Worm (Caenorhabditis elegans) whole organism, L2 larva: ENCODE results near the gene Y37H2A.14.

Experiments
- C34F6.9 ChIP-seq: fragments of 150-350 bp; optimal IDR thresholded peaks from 2 replicates; lab custom pipeline; 2014; ENCODE audit warnings: missing biosample characterization, missing genetic modification characterization
- F13H6.1 ChIP-seq: sonication (generic microtip); optimal IDR thresholded peaks from 2 replicates; lab custom pipeline; 2016; ENCODE audit warnings: missing genetic modification characterization, missing compliant biosample characterization
- R02D3.7 ChIP-seq: fragments of 150-350 bp; optimal IDR thresholded peaks from 2 replicates; lab custom pipeline; 2014; ENCODE audit warnings: missing biosample characterization, missing genetic modification characterization
- Y55F3AM.14 ChIP-seq: fragments of 200-800 bp; sonication (Bioruptor generic); optimal IDR thresholded peaks from 2 replicates; lab custom pipeline; 2018; ENCODE audit warnings: mild to moderate bottlenecking, missing genetic modification characterization, missing compliant biosample characterization
- ZK546.5 ChIP-seq: sonication (generic microtip); optimal IDR thresholded peaks from 2 replicates; lab custom pipeline; 2017; ENCODE audit warnings: missing biosample characterization, missing genetic modification characterization
- alr-1 ChIP-seq: fragments of 150-350 bp; optimal IDR thresholded peaks from 2 replicates; lab custom pipeline; 2014; ENCODE audit warnings: missing biosample characterization, missing genetic modification characterization
- aly-2 ChIP-seq: fragments of 150-350 bp; optimal IDR thresholded peaks from 2 replicates; lab custom pipeline; 2014; ENCODE audit warnings: missing biosample characterization, missing genetic modification characterization
- ama-1 ChIP-seq: fragments of 150-350 bp; optimal IDR thresholded peaks from 2 replicates; lab custom pipeline; 2018; ENCODE audit warnings: inconsistent platforms
- ceh-82 ChIP-seq: fragments of 150-350 bp; optimal IDR thresholded peaks from 2 replicates; lab custom pipeline; 2014; ENCODE audit warnings: missing biosample characterization, missing genetic modification characterization
- crh-2 ChIP-seq: sonication (generic microtip); optimal IDR thresholded peaks from 2 replicates; lab custom pipeline; 2017; ENCODE audit warnings: missing biosample characterization, missing genetic modification characterization
- dmd-4 ChIP-seq: sonication (generic microtip); optimal IDR thresholded peaks from 2 replicates; lab custom pipeline; 2017; ENCODE audit warnings: missing biosample characterization, missing genetic modification characterization
- egl-27 ChIP-seq: sonication (generic microtip); optimal IDR thresholded peaks from 3 replicates; lab custom pipeline; 2017; ENCODE audit warnings: missing biosample characterization, missing genetic modification reagents, missing genetic modification characterization
- elt-1 ChIP-seq: fragments of 150-350 bp; optimal IDR thresholded peaks from 2 replicates; lab custom pipeline; 2014; ENCODE audit warnings: missing biosample characterization, missing genetic modification characterization
- gmeb-1 ChIP-seq: fragments of 150-350 bp; optimal IDR thresholded peaks from 2 replicates; lab custom pipeline; 2014; ENCODE audit warnings: missing biosample characterization, missing genetic modification characterization
- lin-11 ChIP-seq: fragments of 150-350 bp; sonication (generic microtip); optimal IDR thresholded peaks from 2 replicates; lab custom pipeline; 2014; ENCODE audit warnings: missing biosample characterization, missing genetic modification characterization, inconsistent platforms, mixed read lengths
- lsy-2 ChIP-seq, 2 experiments: fragments of 150-350 bp in 1 of 2; sonication (generic microtip) in 1 of 2; optimal IDR thresholded peaks; 2 replicates each; lab custom pipeline; 2014 to 2017; ENCODE audit warnings: missing biosample characterization in 2 of 2, missing genetic modification characterization in 2 of 2
- mab-5 ChIP-seq: fragments of 150-350 bp; optimal IDR thresholded peaks from 2 replicates; lab custom pipeline; 2014; ENCODE audit warnings: missing biosample characterization, missing genetic modification characterization
- mbf-1 ChIP-seq: sonication (generic microtip); optimal IDR thresholded peaks from 2 replicates; lab custom pipeline; 2017; ENCODE audit warnings: missing biosample characterization, missing genetic modification characterization
- nhr-10 ChIP-seq: sonication (generic microtip); optimal IDR thresholded peaks from 2 replicates; lab custom pipeline; 2017; ENCODE audit warnings: missing biosample characterization, missing genetic modification characterization
- nhr-11 ChIP-seq: fragments of 150-350 bp; optimal IDR thresholded peaks from 2 replicates; lab custom pipeline; 2014; ENCODE audit warnings: missing biosample characterization, missing genetic modification characterization
- nhr-12 ChIP-seq: fragments of 150-350 bp; optimal IDR thresholded peaks from 2 replicates; lab custom pipeline; 2014; ENCODE audit warnings: missing biosample characterization, missing genetic modification characterization
- nhr-129 ChIP-seq: fragments of 150-350 bp; optimal IDR thresholded peaks from 2 replicates; lab custom pipeline; 2014; ENCODE audit warnings: missing biosample characterization, missing genetic modification characterization
- nhr-21 ChIP-seq: fragments of 150-350 bp; optimal IDR thresholded peaks from 2 replicates; lab custom pipeline; 2014; ENCODE audit warnings: missing biosample characterization, missing genetic modification characterization
- nhr-23 ChIP-seq: fragments of 150-350 bp; optimal IDR thresholded peaks from 2 replicates; lab custom pipeline; 2014; ENCODE audit warnings: missing biosample characterization, missing genetic modification reagents, missing genetic modification characterization
- nhr-25 ChIP-seq: fragments of 150-350 bp; sonication (generic microtip); optimal IDR thresholded peaks from 3 replicates; lab custom pipeline; 2014; ENCODE audit warnings: missing biosample characterization, missing genetic modification characterization
- nhr-6 ChIP-seq: fragments of 150-350 bp; optimal IDR thresholded peaks from 2 replicates; lab custom pipeline; 2014; ENCODE audit warnings: missing biosample characterization, missing genetic modification characterization
- nhr-77 ChIP-seq: fragments of 150-350 bp; optimal IDR thresholded peaks from 2 replicates; lab custom pipeline; 2014; ENCODE audit warnings: missing biosample characterization, missing genetic modification characterization
- peb-1 ChIP-seq: fragments of 150-350 bp; optimal IDR thresholded peaks from 2 replicates; lab custom pipeline; 2014; ENCODE audit warnings: missing biosample characterization, missing genetic modification characterization
- sem-4 ChIP-seq: fragments of 150-350 bp; optimal IDR thresholded peaks from 2 replicates; lab custom pipeline; 2014; ENCODE audit warnings: missing biosample characterization, missing genetic modification reagents, missing genetic modification characterization
- sma-3 ChIP-seq: sonication (generic microtip); optimal IDR thresholded peaks from 2 replicates; lab custom pipeline; 2016; ENCODE audit warnings: missing genetic modification reagents, missing genetic modification characterization, missing compliant biosample characterization
- sma-9 ChIP-seq, 2 experiments: fragments of 150-350 bp in 1 of 2; sonication (generic microtip) in 1 of 2; optimal IDR thresholded peaks; 2 replicates each; lab custom pipeline; 2014 to 2016; ENCODE audit warnings: missing genetic modification characterization in 2 of 2, mild to moderate bottlenecking in 1 of 2, missing biosample characterization in 1 of 2, missing compliant biosample characterization in 1 of 2, missing genetic modification reagents in 1 of 2, moderate library complexity in 1 of 2
- snpc-4 ChIP-seq: fragments of 150-350 bp; optimal IDR thresholded peaks from 2 replicates; lab custom pipeline; 2014; ENCODE audit warnings: missing biosample characterization, missing genetic modification characterization
- unc-39 ChIP-seq: fragments of 150-350 bp; optimal IDR thresholded peaks from 2 replicates; lab custom pipeline; 2014; ENCODE audit warnings: missing biosample characterization, missing genetic modification characterization
- unc-55 ChIP-seq: fragments of 150-350 bp; sonication (generic microtip); optimal IDR thresholded peaks from 3 replicates; lab custom pipeline; 2014; ENCODE audit warnings: missing biosample characterization, missing genetic modification reagents, missing genetic modification characterization
- zag-1 ChIP-seq: fragments of 150-350 bp; optimal IDR thresholded peaks from 2 replicates; lab custom pipeline; 2014; ENCODE audit warnings: missing biosample characterization, missing genetic modification characterization
- ztf-1 ChIP-seq: fragments of 200-800 bp; sonication (Bioruptor generic); conservative IDR thresholded peaks from 2 replicates; pipeline ENCODE4 v1.3.6; 2022; ENCODE audit warnings: missing genetic modification characterization, missing compliant biosample characterization
- ztf-11 ChIP-seq: sonication (generic microtip); optimal IDR thresholded peaks from 2 replicates; lab custom pipeline; 2017; ENCODE audit warnings: missing biosample characterization, missing genetic modification characterization
- ztf-4 ChIP-seq: fragments of 150-350 bp; optimal IDR thresholded peaks from 2 replicates; lab custom pipeline; 2014; ENCODE audit warnings: missing biosample characterization, missing genetic modification characterization

The Y37H2A.14 gene

DNA sequence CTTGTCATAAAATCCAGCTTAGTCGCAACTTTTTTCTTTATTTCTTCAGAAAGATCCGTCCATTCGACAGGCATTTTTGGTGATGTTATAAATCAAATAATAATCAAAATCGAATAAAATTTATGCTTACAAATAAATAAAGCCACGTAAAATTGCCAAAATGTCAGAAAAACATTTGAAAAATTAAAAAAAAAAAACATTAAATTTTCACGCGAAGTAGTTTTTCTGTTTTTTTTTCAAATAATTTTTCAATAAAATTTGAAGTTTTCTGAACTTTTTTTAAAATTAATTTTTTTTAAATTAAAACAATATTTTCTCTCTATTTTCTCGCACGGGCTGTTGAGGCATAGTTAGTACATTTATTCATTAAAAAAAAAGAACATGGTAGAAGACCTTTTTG, 35.1 kb downstream of the Y37H2A.14 start, which contains the start of gene C31G12.4:
Gene C31G12.4 (minus strand): TSS at position 101 of the 400 bp plus-strand sequence.
- TF ChIP-seq ztf-11 (tag; lab: Kevin White, UChicago), result no peak
- TF ChIP-seq egl-27 (tag; lab: Kevin White, UChicago), result no peak
- TF ChIP-seq mab-5 (tag; lab: Kevin White, UChicago), result no peak
- TF ChIP-seq ztf-1, result no peak
- no peak for TF ChIP-seq Y55F3AM.14 (GFP tag; lab: Kevin White, UChicago)
- no peak for TF ChIP-seq nhr-25 (tag; lab: Kevin White, UChicago)
- TF ChIP-seq ZK546.5 (tag; lab: Kevin White, UChicago), result no peak
- no peak for TF ChIP-seq elt-1
- TF ChIP-seq sma-3, result no peak
- TF ChIP-seq nhr-23, result no peak
- no peak for TF ChIP-seq snpc-4 (tag; lab: Kevin White, UChicago)
- TF ChIP-seq nhr-21 (tag; lab: Kevin White, UChicago), result no peak
- TF ChIP-seq R02D3.7 (tag; lab: Kevin White, UChicago), result no peak
- TF ChIP-seq nhr-11 (tag; lab: Kevin White, UChicago), result no peak
- no peak for TF ChIP-seq nhr-77
- TF ChIP-seq ceh-82 (tag; lab: Kevin White, UChicago), result no peak

DNA sequence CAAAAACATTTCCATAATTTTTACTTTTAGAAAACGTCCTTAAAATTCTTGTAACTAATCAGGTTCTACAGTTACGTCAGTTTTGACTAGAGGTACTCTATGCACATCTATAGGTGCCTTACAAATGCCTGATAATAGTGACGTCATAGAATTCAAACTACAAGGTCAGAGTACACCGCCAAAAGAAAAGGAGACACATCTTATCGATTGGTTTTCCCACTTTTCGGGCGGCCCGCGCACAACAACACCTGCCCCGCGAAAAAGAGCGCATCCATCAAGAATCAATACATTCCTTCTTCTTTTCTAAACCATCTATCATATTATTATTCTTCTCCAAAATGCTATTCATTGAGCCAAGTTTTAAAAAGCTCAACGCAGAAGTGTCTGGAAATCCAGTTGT, 36.1 kb downstream of the Y37H2A.14 start, which contains the start of gene C31G12.1:
Gene C31G12.1 (plus strand): TSS at position 301 of the 400 bp plus-strand sequence.
- no peak for TF ChIP-seq alr-1 (tag; lab: Kevin White, UChicago)
- no peak for TF ChIP-seq ama-1
- TF ChIP-seq aly-2 (tag; lab: Kevin White, UChicago), result no peak
- no peak for TF ChIP-seq lsy-2 (tag; optimal IDR thresholded peaks at IDR 0.05; lab: Kevin White, UChicago)
- no peak for TF ChIP-seq mbf-1
- TF ChIP-seq dmd-4 (tag; lab: Kevin White, UChicago), result no peak
- no peak for TF ChIP-seq mab-5 (tag; lab: Kevin White, UChicago)
- TF ChIP-seq nhr-11 (tag; lab: Kevin White, UChicago), result no peak

DNA sequence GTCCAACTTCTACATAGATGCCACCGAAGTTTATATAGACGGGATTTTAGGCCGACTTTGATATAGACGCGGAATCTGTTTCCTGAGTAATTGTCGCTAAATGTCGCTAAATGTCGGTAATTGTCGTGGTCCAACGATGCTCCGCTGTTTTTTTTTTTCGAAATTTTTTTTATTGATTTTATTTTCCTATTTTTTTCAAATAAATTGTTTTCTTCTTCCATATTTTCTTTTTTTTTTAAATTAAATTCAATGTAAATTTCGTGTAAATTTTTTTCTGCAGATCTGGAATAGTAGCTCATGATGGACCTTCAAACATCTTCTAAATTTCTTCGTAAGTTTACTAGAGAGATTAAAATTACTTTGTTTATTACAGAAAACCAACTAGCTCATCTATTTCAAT, 41.4 kb downstream of the Y37H2A.14 start, which contains the start of gene C31G12.3:
Gene C31G12.3 (plus strand): TSS at position 301 of the 400 bp plus-strand sequence.
- TF ChIP-seq C34F6.9 (tag; lab: Kevin White, UChicago), result no peak
- no peak for TF ChIP-seq elt-1
- TF ChIP-seq ZK546.5 (tag; lab: Kevin White, UChicago), result no peak
- no peak for TF ChIP-seq nhr-23
- no peak for TF ChIP-seq sma-9 (GFP tag; optimal IDR thresholded peaks at IDR 0.05; lab: Kevin White, UChicago)
- TF ChIP-seq sma-9 (tag; optimal IDR thresholded peaks at IDR 0.05; lab: Kevin White, UChicago), result no peak
- no peak for TF ChIP-seq mab-5 (tag; lab: Kevin White, UChicago)
- no peak for TF ChIP-seq nhr-12 (tag; lab: Kevin White, UChicago)
- no peak for TF ChIP-seq unc-55 (GFP tag; lab: Kevin White, UChicago)
- TF ChIP-seq nhr-21 (tag; lab: Kevin White, UChicago), result no peak
- TF ChIP-seq zag-1 (tag; lab: Kevin White, UChicago), result no peak
- no peak for TF ChIP-seq peb-1
- TF ChIP-seq R02D3.7 (tag; lab: Kevin White, UChicago), result no peak
- TF ChIP-seq crh-2 (tag; lab: Kevin White, UChicago), result no peak
- no peak for TF ChIP-seq ztf-4 (tag; lab: Kevin White, UChicago)
- no peak for TF ChIP-seq sem-4 (tag; lab: Kevin White, UChicago)

DNA sequence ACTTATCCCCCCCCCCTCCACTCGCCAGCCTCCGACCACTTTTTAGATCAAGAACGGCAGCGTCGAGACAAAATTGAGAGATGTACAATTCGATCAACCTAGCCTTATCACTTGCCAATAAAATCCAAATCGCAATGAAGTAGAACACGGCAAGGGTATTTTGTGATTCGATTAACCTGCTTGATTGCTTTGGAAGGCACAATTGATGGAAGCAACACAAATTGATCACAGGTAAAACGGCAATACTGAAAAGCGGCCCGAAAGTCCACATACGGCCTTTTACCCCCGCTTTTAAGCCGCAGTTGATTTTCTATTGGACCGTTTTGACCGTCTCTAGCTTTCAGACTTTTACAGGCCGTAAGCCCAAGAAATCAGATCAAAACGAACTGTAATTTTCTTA, 44.8 kb downstream of the Y37H2A.14 start, which contains the start of gene clec-245:
Gene clec-245 (minus strand): TSS at position 101 of the 400 bp plus-strand sequence.
- TF ChIP-seq nhr-129 (tag; lab: Kevin White, UChicago) (no peak), egl-27 (tag; lab: Kevin White, UChicago) (no peak), gmeb-1 (tag; lab: Kevin White, UChicago) (no peak), unc-55 (GFP tag; lab: Kevin White, UChicago) (no peak), ceh-82 (tag; lab: Kevin White, UChicago) (no peak), ama-1 (no peak), zag-1 (tag; lab: Kevin White, UChicago) (no peak), ztf-4 (tag; lab: Kevin White, UChicago) (no peak)
- TF ChIP-seq, all 48 proteins: peak for 0

ce11 chrV:18189181-18189580, 45.6 kb downstream of the Y37H2A.14 start, which contains the start of gene clec-246:
Gene clec-246 (plus strand): TSS chrV:18189481.
- TF ChIP-seq C34F6.9 (tag; lab: Kevin White, UChicago) (no peak), unc-55 (GFP tag; lab: Kevin White, UChicago) (no peak), nhr-6 (tag; lab: Kevin White, UChicago) (no peak), sma-9 (GFP tag; optimal IDR thresholded peaks at IDR 0.05; lab: Kevin White, UChicago) (no peak), sma-9 (tag; optimal IDR thresholded peaks at IDR 0.05; lab: Kevin White, UChicago) (no peak), lin-11 (tag; lab: Kevin White, UChicago) (no peak), F13H6.1 (tag; lab: Kevin White, UChicago) (no peak), unc-39 (tag; lab: Kevin White, UChicago) (no peak), nhr-10 (tag; lab: Kevin White, UChicago) (no peak), ZK546.5 (tag; lab: Kevin White, UChicago) (no peak), alr-1 (tag; lab: Kevin White, UChicago) (no peak)
